Worm (Caenorhabditis elegans): Measurements from ENCODE around the gene T05A7.12.

T05A7.12 gene

DNA sequence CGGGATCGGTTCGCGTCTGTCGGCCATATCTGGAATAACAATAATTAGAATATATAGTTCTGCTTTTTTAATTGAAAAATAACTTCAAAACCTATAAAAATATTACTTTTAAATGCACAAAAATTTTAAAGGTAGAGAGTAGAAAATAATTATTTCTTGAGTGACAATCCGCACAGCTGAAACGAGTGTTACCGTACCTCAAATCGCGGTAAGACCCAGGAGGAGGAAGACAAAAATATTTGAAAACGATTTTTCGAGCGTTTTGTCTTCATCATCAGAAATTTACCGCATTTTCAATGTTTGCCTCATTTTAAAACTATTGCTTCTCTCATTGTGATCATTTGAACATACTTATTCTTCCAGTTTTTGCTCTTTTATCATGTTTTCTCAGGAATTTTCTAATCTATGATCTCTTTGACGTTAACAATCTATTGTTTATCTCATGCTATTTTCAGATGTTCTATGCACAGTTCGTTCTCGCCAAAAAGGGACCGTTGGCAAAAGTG is 35.2 kb upstream of the T05A7.12 start, which contains the start of the genes rpn-5 and scc-1:
Gene rpn-5, minus strand, starts transcription at position 162 of the 506 bp plus-strand sequence.
Gene scc-1, plus strand, starts transcription at position 456 of the 506 bp plus-strand sequence.
- no peak for TF ChIP-seq ztf-16 (tag; optimal IDR thresholded peaks at IDR 0.05)
- TF ChIP-seq unc-42 (tag; optimal IDR thresholded peaks at IDR 0.05), result peak; percentile 3
- TF ChIP-seq sox-2 (GFP tag; IDR thresholded peaks at IDR 0.05), result no peak
- TF ChIP-seq ceh-30 (tag; optimal IDR thresholded peaks at IDR 0.05), result no peak
- TF ChIP-seq gmeb-2 (tag; optimal IDR thresholded peaks at IDR 0.05), result no peak
- no peak for TF ChIP-seq fkh-6 (tag; optimal IDR thresholded peaks at IDR 0.05)
- TF ChIP-seq hlh-13 (GFP tag; optimal IDR thresholded peaks at IDR 0.05), result no peak
- TF ChIP-seq ceh-14 (tag; optimal IDR thresholded peaks at IDR 0.05), result no peak
- no peak for TF ChIP-seq lim-6 (tag; optimal IDR thresholded peaks at IDR 0.05)
- TF ChIP-seq fkh-10 (GFP tag; optimal IDR thresholded peaks at IDR 0.05), result no peak
- TF ChIP-seq hlh-30 (tag; optimal IDR thresholded peaks at IDR 0.05; ENCODE audit: insufficient read depth), result no peak
- peak; percentile 97 for TF ChIP-seq unc-55 (GFP tag; optimal IDR thresholded peaks at IDR 0.05)
- no peak for TF ChIP-seq odd-2 (tag; optimal IDR thresholded peaks at IDR 0.05)
- TF ChIP-seq ceh-48 (tag; optimal IDR thresholded peaks at IDR 0.05), result no peak
- no peak for TF ChIP-seq mec-3 (tag; optimal IDR thresholded peaks at IDR 0.05; ENCODE audit: borderline replicate concordance)
- no peak for TF ChIP-seq ceh-45 (GFP tag; IDR thresholded peaks at IDR 0.05)
- TF ChIP-seq nfya-1 (tag; optimal IDR thresholded peaks at IDR 0.05), result peak; percentile 85
- TF ChIP-seq ceh-34 (tag; optimal IDR thresholded peaks at IDR 0.05), result no peak
- no peak for TF ChIP-seq hlh-15 (tag; optimal IDR thresholded peaks at IDR 0.05)
- no peak for TF ChIP-seq rnt-1 (tag; optimal IDR thresholded peaks at IDR 0.05)
- no peak for TF ChIP-seq T23F11.4 (GFP tag; optimal IDR thresholded peaks at IDR 0.05)
- no peak for TF ChIP-seq elt-2 (tag; optimal IDR thresholded peaks at IDR 0.05)
- TF ChIP-seq ref-2 (tag; optimal IDR thresholded peaks at IDR 0.05), result peak; percentile 21
- no peak for TF ChIP-seq lin-11 (tag; optimal IDR thresholded peaks at IDR 0.05)
- no peak for TF ChIP-seq ceh-18 (tag; optimal IDR thresholded peaks at IDR 0.05)
- no peak for TF ChIP-seq zip-5 (tag; optimal IDR thresholded peaks at IDR 0.05)
- TF ChIP-seq sox-4 (tag; optimal IDR thresholded peaks at IDR 0.05), result no peak
- no peak for TF ChIP-seq sdc-2 (tag; optimal IDR thresholded peaks at IDR 0.05)
- no peak for TF ChIP-seq syd-9 (tag; optimal IDR thresholded peaks at IDR 0.05)
- no peak for TF ChIP-seq ama-1 (optimal IDR thresholded peaks at IDR 0.05)
- no peak for TF ChIP-seq pag-3 (tag; optimal IDR thresholded peaks at IDR 0.05; ENCODE audit: borderline replicate concordance)
- no peak for TF ChIP-seq nhr-11 (tag; optimal IDR thresholded peaks at IDR 0.05)
- TF ChIP-seq ahr-1 (tag; optimal IDR thresholded peaks at IDR 0.05), result no peak
- TF ChIP-seq pqm-1 (tag; optimal IDR thresholded peaks at IDR 0.05), result no peak
- TF ChIP-seq tbx-2 (tag; optimal IDR thresholded peaks at IDR 0.05), result peak; percentile 25
- TF ChIP-seq hlh-8 (tag; optimal IDR thresholded peaks at IDR 0.05), result no peak
- TF ChIP-seq pax-1 (tag; optimal IDR thresholded peaks at IDR 0.05), result peak; percentile 33
- TF ChIP-seq unc-86 (tag; optimal IDR thresholded peaks at IDR 0.05), result no peak

ce11 chrII:4696055-4696454 is 33.0 kb upstream of the T05A7.12 start:
- no peak for TF ChIP-seq pax-1 (tag; optimal IDR thresholded peaks at IDR 0.05)
- TF ChIP-seq ceh-22 (tag; optimal IDR thresholded peaks at IDR 0.05), result no peak
- no peak for TF ChIP-seq madf-2 (tag; optimal IDR thresholded peaks at IDR 0.05)
- TF ChIP-seq elt-2 (tag; optimal IDR thresholded peaks at IDR 0.05), result no peak
- no peak for TF ChIP-seq T23F11.4 (GFP tag; optimal IDR thresholded peaks at IDR 0.05)
- TF ChIP-seq dmd-4 (tag; optimal IDR thresholded peaks at IDR 0.05; ENCODE audit: borderline replicate concordance), result no peak
- no peak for TF ChIP-seq tbx-7 (tag; optimal IDR thresholded peaks at IDR 0.05)
- no peak for TF ChIP-seq hlh-13 (GFP tag; optimal IDR thresholded peaks at IDR 0.05)

DNA sequence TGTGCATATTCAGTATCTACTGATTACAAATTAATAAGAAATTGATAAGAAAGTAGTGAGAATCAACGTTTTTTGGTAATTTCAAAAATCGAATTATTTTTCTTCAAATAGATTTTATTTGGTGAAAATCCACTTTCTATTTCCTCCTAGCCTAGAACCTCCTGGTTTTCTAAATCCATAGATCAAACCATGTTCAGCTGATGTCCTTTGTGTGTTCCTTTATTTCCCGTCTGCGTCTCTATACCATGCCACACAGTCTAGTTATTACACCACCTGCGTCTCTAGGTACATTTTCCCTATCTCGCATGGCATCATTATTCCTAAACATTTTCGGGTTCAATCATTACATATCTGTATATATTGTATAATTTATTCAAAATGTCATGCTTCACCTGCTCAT is 30.0 kb upstream of the T05A7.12 start, which contains the start of gene F10G7.5:
Gene F10G7.5, plus strand, starts transcription at position 286 of the 400 bp plus-strand sequence.
- TF ChIP-seq madf-2 (tag; optimal IDR thresholded peaks at IDR 0.05) (no peak), elt-2 (tag; optimal IDR thresholded peaks at IDR 0.05) (peak; percentile 43)

Data from whole organism, late embryonic.